Fruit fly (Drosophila melanogaster): ENCODE measurements around the gene Nmd3.
A peak's percentile ranks its signal among the peaks of the same experiment; 100 is the strongest.

Gene Nmd3

dm6 chrX:2149478-2149877 lies 35.0 kb downstream of the Nmd3 start, which contains the start of gene bcn92 (continued):
- TF ChIP-seq Dll (GFP tag; IDR thresholded peaks at IDR 0.05; ENCODE audit: partially characterized antibody) (peak; percentile 94), CG15514 (GFP tag; optimal IDR thresholded peaks at IDR 0.05) (peak; percentile 61), lilli (GFP tag; optimal IDR thresholded peaks at IDR 0.05) (peak; percentile 57), Pdp1 (GFP tag; optimal IDR thresholded peaks at IDR 0.05) (peak; percentile 46 to 90), ci (GFP tag; IDR thresholded peaks at IDR 0.05) (peak; percentile 35; the same call in 1 of the 3 replicates), CG12942 (GFP tag; optimal IDR thresholded peaks at IDR 0.05) (peak; percentile 25), H15 (GFP tag; IDR thresholded peaks at IDR 0.05) (peak; percentile 42; the same call in 1 of the 3 replicates), crp (GFP tag; optimal IDR thresholded peaks at IDR 0.05) (peak; percentile 78 to 96), Usf (GFP tag; optimal IDR thresholded peaks at IDR 0.05) (peak; percentile 35), CG11247 (GFP tag; IDR thresholded peaks at IDR 0.05) (peak; percentile 47), NfI (GFP tag; optimal IDR thresholded peaks at IDR 0.05) (peak; percentile 17), MBD-R2 (GFP tag; IDR thresholded peaks at IDR 0.05) (peak; percentile 91), Hr78 (GFP tag; optimal IDR thresholded peaks at IDR 0.05) (peak in 1 of 2 experiments; percentile 12), Neu2 (GFP tag; optimal IDR thresholded peaks at IDR 0.05; ENCODE audit: borderline replicate concordance) (no peak), Dp (GFP tag; optimal IDR thresholded peaks at IDR 0.05) (peak; percentile 10), zen2 (GFP tag; IDR thresholded peaks at IDR 0.05; ENCODE audit: partially characterized antibody) (peak; percentile 92), salm (tag; optimal IDR thresholded peaks at IDR 0.05) (no peak), her (GFP tag; optimal IDR thresholded peaks at IDR 0.05) (peak; percentile 30), gem (tag; optimal IDR thresholded peaks at IDR 0.05) (peak; percentile 56), CG9215 (GFP tag; IDR thresholded peaks at IDR 0.05) (no peak), Kr (GFP tag; optimal IDR thresholded peaks at IDR 0.05) (no peak), repo (GFP tag; optimal IDR thresholded peaks at IDR 0.05) (no peak), CG6689 (GFP tag; IDR thresholded peaks at IDR 0.05) (peak; percentile 18; the same call in 1 of the 2 replicates), pfk (GFP tag; optimal IDR thresholded peaks at IDR 0.05) (no peak), CG10654 (GFP tag; optimal IDR thresholded peaks at IDR 0.05) (no peak), Adf1 (GFP tag; IDR thresholded peaks at IDR 0.05) (0 out of 2 replicates have a peak, but pooled peaks have one; percentile 13), danr (GFP tag; IDR thresholded peaks at IDR 0.05) (no peak), Dfd (GFP tag; optimal IDR thresholded peaks at IDR 0.05) (no peak), ab (GFP tag; optimal IDR thresholded peaks at IDR 0.05) (no peak), ATbp (GFP tag; optimal IDR thresholded peaks at IDR 0.05) (no peak), gcm (GFP tag; optimal IDR thresholded peaks at IDR 0.05) (no peak), peb (GFP tag; IDR thresholded peaks at IDR 0.05) (0 out of 2 replicates have a peak, but pooled peaks have one; percentile 24), HmgD (GFP tag; optimal IDR thresholded peaks at IDR 0.05) (no peak), pzg (GFP tag; optimal IDR thresholded peaks at IDR 0.05) (peak; percentile 69), nom (GFP tag; optimal IDR thresholded peaks at IDR 0.05) (no peak), CG31365 (tag; optimal IDR thresholded peaks at IDR 0.05) (no peak), CG4404 (GFP tag; IDR thresholded peaks at IDR 0.05) (no peak), eve (GFP tag; optimal IDR thresholded peaks at IDR 0.05) (no peak), CG10979 (tag; optimal IDR thresholded peaks at IDR 0.05) (peak; percentile 7), CG2202 (tag; optimal IDR thresholded peaks at IDR 0.05) (no peak), Fer2 (tag; optimal IDR thresholded peaks at IDR 0.05) (no peak), CG8290 (GFP tag; optimal IDR thresholded peaks at IDR 0.05) (peak; percentile 37), CG8290 (tag; optimal IDR thresholded peaks at IDR 0.05) (peak in 1 of 2 experiments; percentile 56), CG7987 (GFP tag; optimal IDR thresholded peaks at IDR 0.05) (no peak), Aef1 (GFP tag; IDR thresholded peaks at IDR 0.05) (no peak), Fer1 (GFP tag; optimal IDR thresholded peaks at IDR 0.05) (peak; percentile 37), CG4820 (GFP tag; optimal IDR thresholded peaks at IDR 0.05) (peak; percentile 18), CG16779 (GFP tag; IDR thresholded peaks at IDR 0.05) (no peak), CG17829 (tag; optimal IDR thresholded peaks at IDR 0.05) (peak; percentile 61), vfl (GFP tag; optimal IDR thresholded peaks at IDR 0.05) (peak; percentile 33), CG8944 (GFP tag; optimal IDR thresholded peaks at IDR 0.05) (no peak)

All from whole organism, embryonic.